Worm (Caenorhabditis elegans): ENCODE measurements around the gene srlf-17.

srlf-17 gene

ce11 chrIV:11145929-11146339 is 43.4 kb upstream of the srlf-17 start (continued):
- TF ChIP-seq xnd-1 (tag; optimal IDR thresholded peaks at IDR 0.05) = peak; percentile 53
- peak; percentile 46 for TF ChIP-seq atf-7 (tag; optimal IDR thresholded peaks at IDR 0.05)
- TF ChIP-seq nhr-120 (GFP tag; IDR thresholded peaks at IDR 0.05) = no peak
- peak; percentile 59 for TF ChIP-seq T26A5.8 (tag; optimal IDR thresholded peaks at IDR 0.05)
- peak; percentile 28 for TF ChIP-seq snpc-1.1 (tag; optimal IDR thresholded peaks at IDR 0.05; ENCODE audit: insufficient read depth)
- peak; percentile 32 for TF ChIP-seq F33H1.4 (GFP tag; IDR thresholded peaks at IDR 0.05)
- peak; percentile 91 for TF ChIP-seq F10E7.11 (tag; optimal IDR thresholded peaks at IDR 0.05)
- no peak for TF ChIP-seq madf-8 (GFP tag; conservative IDR thresholded peaks at IDR 0.05)
- 0 out of 2 replicates have a peak, but pooled peaks have one; percentile 39 for TF ChIP-seq Y79H2A.3 (GFP tag; conservative IDR thresholded peaks at IDR 0.05)
- TF ChIP-seq madf-10 (tag; optimal IDR thresholded peaks at IDR 0.05) = no peak
- no peak for TF ChIP-seq F57A8.1 (GFP tag; optimal IDR thresholded peaks at IDR 0.05)
- TF ChIP-seq fkh-3 (tag; optimal IDR thresholded peaks at IDR 0.05) = peak; percentile 57
- peak; percentile 52; the same call in 1 of the 2 replicates for TF ChIP-seq pbrm-1 (GFP tag; IDR thresholded peaks at IDR 0.05)
- TF ChIP-seq ceh-40 (GFP tag; IDR thresholded peaks at IDR 0.05) = 0 out of 2 replicates have a peak, but pooled peaks have one; percentile 14
- no peak for TF ChIP-seq hlh-26 (GFP tag; conservative IDR thresholded peaks at IDR 0.05)
- peak; percentile 24 for TF ChIP-seq nhr-90 (tag; optimal IDR thresholded peaks at IDR 0.05)
- peak; percentile 91 for TF ChIP-seq dpff-1 (tag; optimal IDR thresholded peaks at IDR 0.05)
- TF ChIP-seq Y67H2A.10 (GFP tag; conservative IDR thresholded peaks at IDR 0.05) = no peak
- no peak for TF ChIP-seq ztf-3 (GFP tag; optimal IDR thresholded peaks at IDR 0.05)
- TF ChIP-seq sdz-38 (tag; optimal IDR thresholded peaks at IDR 0.05) = no peak
- no peak for TF ChIP-seq Y53F4B.3 (GFP tag; IDR thresholded peaks at IDR 0.05)
- no peak for TF ChIP-seq ama-1 (optimal IDR thresholded peaks at IDR 0.05)
- TF ChIP-seq ama-1 (GFP tag; optimal IDR thresholded peaks at IDR 0.05) = peak in 1 of 2 experiments; percentile 63
- TF ChIP-seq egl-44 (GFP tag; IDR thresholded peaks at IDR 0.05) = no peak
- no peak; the same call in 1 of the 2 replicates for TF ChIP-seq cebp-2 (GFP tag; IDR thresholded peaks at IDR 0.05)
- TF ChIP-seq cebp-1 (GFP tag; IDR thresholded peaks at IDR 0.05) = no peak
- TF ChIP-seq cebp-1 (tag; optimal IDR thresholded peaks at IDR 0.05) = peak; percentile 28
- peak; percentile 53; the same call in 1 of the 2 replicates for TF ChIP-seq B0336.3 (GFP tag; IDR thresholded peaks at IDR 0.05)
- TF ChIP-seq zim-3 (tag; optimal IDR thresholded peaks at IDR 0.05) = peak; percentile 75
- 0 out of 2 replicates have a peak, but pooled peaks have one; percentile 50 for TF ChIP-seq Y95B8A.8 (GFP tag; IDR thresholded peaks at IDR 0.05)
- TF ChIP-seq hsf-1 (GFP tag; IDR thresholded peaks at IDR 0.05) = peak; percentile 74
- TF ChIP-seq snpc-1.3 (tag; optimal IDR thresholded peaks at IDR 0.05; ENCODE audit: insufficient read depth) = peak; percentile 26
- TF ChIP-seq ztf-28 (GFP tag; IDR thresholded peaks at IDR 0.05) = no peak
- TF ChIP-seq nhr-27 (tag; optimal IDR thresholded peaks at IDR 0.05) = peak; percentile 75
- TF ChIP-seq dpl-1 (GFP tag; optimal IDR thresholded peaks at IDR 0.05) = no peak
- TF ChIP-seq F39B2.1 (GFP tag; IDR thresholded peaks at IDR 0.05) = no peak
- TF ChIP-seq madf-3 (GFP tag; IDR thresholded peaks at IDR 0.05) = 0 out of 2 replicates have a peak, but pooled peaks have one; percentile 38
- TF ChIP-seq B0035.1 (tag; optimal IDR thresholded peaks at IDR 0.05) = peak; percentile 61
- TF ChIP-seq mes-4 (tag; optimal IDR thresholded peaks at IDR 0.05) = no peak
- no peak for TF ChIP-seq lag-1 (GFP tag; IDR thresholded peaks at IDR 0.05)
- TF ChIP-seq mxl-1 (tag; optimal IDR thresholded peaks at IDR 0.05) = peak; percentile 72
- TF ChIP-seq lin-54 (GFP tag; optimal IDR thresholded peaks at IDR 0.05) = peak; percentile 46
- TF ChIP-seq attf-5 (GFP tag; optimal IDR thresholded peaks at IDR 0.05) = peak; percentile 17
- peak; percentile 42 for TF ChIP-seq tbp1 (GFP tag; optimal IDR thresholded peaks at IDR 0.05)
- TF ChIP-seq rec-8 (tag; optimal IDR thresholded peaks at IDR 0.05) = peak in 1 of 2 experiments; percentile 53
- peak; percentile 78; the same call in 1 of the 2 replicates for TF ChIP-seq attf-6 (GFP tag; IDR thresholded peaks at IDR 0.05)
- peak; percentile 94 for TF ChIP-seq F49E8.2 (tag; optimal IDR thresholded peaks at IDR 0.05; ENCODE audit: insufficient read depth)
- no peak for TF ChIP-seq aptf-3 (GFP tag; IDR thresholded peaks at IDR 0.05)
- TF ChIP-seq nfyb-1 (GFP tag; IDR thresholded peaks at IDR 0.05) = peak; percentile 21; the same call in 1 of the 2 replicates
